Worm (Caenorhabditis elegans) whole organism, L3 larva: Measurements from ENCODE around the gene bath-42.

Source experiments
- R02D3.7 ChIP-seq: fragments of 150-350 bp; optimal IDR thresholded peaks from 2 replicates; lab custom pipeline; 2014; ENCODE audit warnings: missing biosample characterization, missing genetic modification characterization
- ZK546.5 ChIP-seq: sonication (generic microtip); optimal IDR thresholded peaks from 2 replicates; lab custom pipeline; 2017; ENCODE audit warnings: missing biosample characterization, missing genetic modification characterization
- aly-2 ChIP-seq: fragments of 150-350 bp; optimal IDR thresholded peaks from 2 replicates; lab custom pipeline; 2014; ENCODE audit warnings: missing biosample characterization, missing genetic modification characterization
- ceh-16 ChIP-seq: sonication (generic microtip); optimal IDR thresholded peaks from 2 replicates; lab custom pipeline; 2017; ENCODE audit warnings: missing biosample characterization, missing genetic modification characterization
- ceh-28 ChIP-seq: fragments of 150-350 bp; optimal IDR thresholded peaks from 2 replicates; lab custom pipeline; 2014; ENCODE audit warnings: missing biosample characterization, missing genetic modification reagents, missing genetic modification characterization
- ceh-82 ChIP-seq: fragments of 150-350 bp; optimal IDR thresholded peaks from 2 replicates; lab custom pipeline; 2014; ENCODE audit warnings: missing biosample characterization, missing genetic modification characterization
- daf-12 ChIP-seq: fragments of 150-350 bp; optimal IDR thresholded peaks from 2 replicates; lab custom pipeline; 2014; ENCODE audit warnings: missing biosample characterization, missing genetic modification reagents, missing genetic modification characterization
- egl-27 ChIP-seq: sonication (generic microtip); optimal IDR thresholded peaks from 4 replicates; lab custom pipeline; 2017; ENCODE audit warnings: missing biosample characterization, missing genetic modification reagents, missing genetic modification characterization
- elt-1 ChIP-seq: fragments of 150-350 bp; optimal IDR thresholded peaks from 2 replicates; lab custom pipeline; 2014; ENCODE audit warnings: missing biosample characterization, missing genetic modification characterization
- eor-1 ChIP-seq, 2 experiments: fragments of 150-350 bp; optimal IDR thresholded peaks; 2 replicates each; lab custom pipeline; 2014 to 2018; ENCODE audit warnings: missing biosample characterization in 2 of 2, missing genetic modification characterization in 2 of 2
- fkh-10 ChIP-seq: sonication (generic microtip); optimal IDR thresholded peaks from 2 replicates; lab custom pipeline; 2017; ENCODE audit warnings: missing biosample characterization, missing genetic modification reagents, missing genetic modification characterization
- fos-1 ChIP-seq: fragments of 150-350 bp; optimal IDR thresholded peaks from 2 replicates; lab custom pipeline; 2014; ENCODE audit warnings: missing biosample characterization, missing genetic modification characterization
- hmg-11 ChIP-seq: sonication (generic microtip); optimal IDR thresholded peaks from 2 replicates; lab custom pipeline; 2016; ENCODE audit warnings: missing genetic modification characterization, missing compliant biosample characterization
- jun-1 ChIP-seq: fragments of 150-350 bp; optimal IDR thresholded peaks from 2 replicates; lab custom pipeline; 2014; ENCODE audit warnings: missing biosample characterization, missing genetic modification reagents, missing genetic modification characterization
- lin-15B ChIP-seq: fragments of 150-350 bp; optimal IDR thresholded peaks from 2 replicates; lab custom pipeline; 2014; ENCODE audit warnings: missing biosample characterization, missing genetic modification characterization
- lin-39 ChIP-seq: fragments of 150-350 bp; optimal IDR thresholded peaks from 2 replicates; lab custom pipeline; 2018; ENCODE audit warnings: missing biosample characterization, missing genetic modification reagents, missing genetic modification characterization
- mdl-1 ChIP-seq: fragments of 150-350 bp; optimal IDR thresholded peaks from 2 replicates; lab custom pipeline; 2014; ENCODE audit warnings: missing biosample characterization, missing genetic modification characterization
- mml-1 ChIP-seq: fragments of 150-350 bp; sonication (generic microtip); optimal IDR thresholded peaks from 3 replicates; lab custom pipeline; 2014; ENCODE audit warnings: missing biosample characterization, missing genetic modification characterization
- nfya-1 ChIP-seq: sonication (generic microtip); optimal IDR thresholded peaks from 2 replicates; lab custom pipeline; 2017; ENCODE audit warnings: missing genetic modification characterization, mild to moderate bottlenecking, missing compliant biosample characterization, antibody characterized with exemption, moderate library complexity; ENCODE audit not compliant: insufficient read depth
- nhr-11 ChIP-seq: fragments of 150-350 bp; optimal IDR thresholded peaks from 2 replicates; lab custom pipeline; 2014; ENCODE audit warnings: missing biosample characterization, missing genetic modification characterization
- nhr-12 ChIP-seq: fragments of 150-350 bp; optimal IDR thresholded peaks from 2 replicates; lab custom pipeline; 2014; ENCODE audit warnings: missing biosample characterization, missing genetic modification characterization
- nhr-23 ChIP-seq: fragments of 150-350 bp; optimal IDR thresholded peaks from 2 replicates; lab custom pipeline; 2014; ENCODE audit warnings: missing biosample characterization, missing genetic modification reagents, missing genetic modification characterization
- nhr-237 ChIP-seq: fragments of 150-350 bp; optimal IDR thresholded peaks from 2 replicates; lab custom pipeline; 2014; ENCODE audit warnings: missing biosample characterization, missing genetic modification characterization
- nhr-25 ChIP-seq: sonication (generic microtip); optimal IDR thresholded peaks from 2 replicates; lab custom pipeline; 2017; ENCODE audit warnings: missing biosample characterization, missing genetic modification characterization
- nhr-28 ChIP-seq: fragments of 150-350 bp; optimal IDR thresholded peaks from 2 replicates; lab custom pipeline; 2014; ENCODE audit warnings: missing biosample characterization, missing genetic modification characterization
- nhr-43 ChIP-seq: sonication (generic microtip); optimal IDR thresholded peaks from 2 replicates; lab custom pipeline; 2016; ENCODE audit warnings: mild to moderate bottlenecking, missing genetic modification characterization, missing compliant biosample characterization; ENCODE audit not compliant: poor library complexity, severe bottlenecking
- nhr-67 ChIP-seq: fragments of 150-350 bp; optimal IDR thresholded peaks from 2 replicates; lab custom pipeline; 2014; ENCODE audit warnings: missing biosample characterization, missing genetic modification characterization
- nhr-77 ChIP-seq: fragments of 150-350 bp; optimal IDR thresholded peaks from 2 replicates; lab custom pipeline; 2014; ENCODE audit warnings: missing biosample characterization, missing genetic modification characterization
- pha-4 ChIP-seq: fragments of 150-350 bp; optimal IDR thresholded peaks from 2 replicates; lab custom pipeline; 2014; ENCODE audit warnings: missing biosample characterization, missing genetic modification reagents, missing genetic modification characterization
- pqm-1 ChIP-seq: fragments of 150-350 bp; optimal IDR thresholded peaks from 2 replicates; lab custom pipeline; 2017; ENCODE audit warnings: missing biosample characterization, missing genetic modification characterization, inconsistent platforms
- skn-1 ChIP-seq: fragments of 150-350 bp; optimal IDR thresholded peaks from 2 replicates; lab custom pipeline; 2014; ENCODE audit warnings: missing biosample characterization, missing genetic modification characterization
- snpc-4 ChIP-seq: fragments of 150-350 bp; optimal IDR thresholded peaks from 2 replicates; lab custom pipeline; 2014; ENCODE audit warnings: missing biosample characterization, missing genetic modification characterization
- tbx-2 ChIP-seq: sonication (generic microtip); optimal IDR thresholded peaks from 2 replicates; lab custom pipeline; 2016; ENCODE audit warnings: mild to moderate bottlenecking, missing genetic modification characterization, missing compliant biosample characterization
- unc-39 ChIP-seq: sonication (generic microtip); optimal IDR thresholded peaks from 4 replicates; lab custom pipeline; 2017; ENCODE audit warnings: missing biosample characterization, missing genetic modification characterization
- unc-62 ChIP-seq: fragments of 150-350 bp; sonication (generic microtip); optimal IDR thresholded peaks from 4 replicates; lab custom pipeline; 2014; ENCODE audit warnings: missing biosample characterization, missing genetic modification reagents, missing genetic modification characterization
- ztf-4 ChIP-seq: fragments of 150-350 bp; optimal IDR thresholded peaks from 2 replicates; lab custom pipeline; 2014; ENCODE audit warnings: missing biosample characterization, missing genetic modification characterization

The bath-42 gene

ce11 chrIII:8163283-8163682 is at the start of gene bath-42:
bath-42 (minus strand) TSS chrIII:8163383.
- TF ChIP-seq mml-1, result no peak
- no peak for TF ChIP-seq jun-1 (tag; lab: Kevin White, UChicago)
- TF ChIP-seq nhr-12 (tag; lab: Kevin White, UChicago), result no peak
- no peak for TF ChIP-seq daf-12 (tag; lab: Kevin White, UChicago)
- TF ChIP-seq nhr-25, result no peak
- TF ChIP-seq tbx-2 (tag; lab: Kevin White, UChicago), result no peak
- TF ChIP-seq fos-1 (tag; lab: Kevin White, UChicago), result no peak
- TF ChIP-seq elt-1 (tag; lab: Kevin White, UChicago), result no peak
- no peak for TF ChIP-seq nhr-237
- TF ChIP-seq pqm-1, result no peak
- TF ChIP-seq nfya-1 (tag; lab: Kevin White, UChicago), result no peak
- no peak for TF ChIP-seq nhr-77 (tag; lab: Kevin White, UChicago)
- TF ChIP-seq lin-15B, result no peak

ce11 chrIII:8211562-8211961 is 48.4 kb upstream of the bath-42 start:
- TF ChIP-seq nhr-28 (tag; lab: Kevin White, UChicago) (no peak), nfya-1 (tag; lab: Kevin White, UChicago) (peak; percentile 21), nhr-67 (tag; lab: Kevin White, UChicago) (no peak), nhr-25 (no peak), nhr-11 (no peak), ZK546.5 (tag; lab: Kevin White, UChicago) (no peak)
- TF ChIP-seq, all 47 proteins: peak for 1

- no peak for TF ChIP-seq egl-27 (tag; lab: Kevin White, UChicago)
- no peak for TF ChIP-seq R02D3.7 (tag; lab: Kevin White, UChicago)
- TF ChIP-seq hmg-11, result no peak
- TF ChIP-seq ztf-4, result no peak
- no peak for TF ChIP-seq fos-1 (tag; lab: Kevin White, UChicago)
- no peak for TF ChIP-seq fkh-10 (GFP tag; lab: Kevin White, UChicago)
- TF ChIP-seq nhr-25, result no peak
- no peak for TF ChIP-seq lin-39 (tag; lab: Kevin White, UChicago)
- no peak for TF ChIP-seq mdl-1 (tag; lab: Kevin White, UChicago)
- no peak for TF ChIP-seq aly-2 (tag; lab: Kevin White, UChicago)
- no peak for TF ChIP-seq skn-1 (tag; lab: Kevin White, UChicago)
- no peak for TF ChIP-seq mml-1
- no peak for TF ChIP-seq nhr-23 (tag; lab: Kevin White, UChicago)
- no peak for TF ChIP-seq elt-1 (tag; lab: Kevin White, UChicago)
- TF ChIP-seq ceh-82, result no peak
- TF ChIP-seq unc-39, result no peak
- TF ChIP-seq eor-1 (tag; optimal IDR thresholded peaks at IDR 0.05; lab: Kevin White, UChicago), result no peak
- TF ChIP-seq nhr-43, result no peak
These were observed 46.6 kb upstream of the bath-42 start, which contains the start of gene C30A5.10 for ce11 chrIII:8209775-8210174. C30A5.10 (minus strand) TSS chrIII:8209875.

ce11 chrIII:8202754-8203153 is 39.6 kb upstream of the bath-42 start, which contains the start of gene snb-5:
snb-5 (plus strand) TSS chrIII:8203054.
- TF ChIP-seq fos-1 (tag; lab: Kevin White, UChicago), result no peak
- TF ChIP-seq pha-4 (tag; lab: Kevin White, UChicago), result no peak
- TF ChIP-seq skn-1 (tag; lab: Kevin White, UChicago), result no peak
- no peak for TF ChIP-seq unc-39
- no peak for TF ChIP-seq nfya-1 (tag; lab: Kevin White, UChicago)
- no peak for TF ChIP-seq nhr-25
- TF ChIP-seq ceh-28 (tag; lab: Kevin White, UChicago), result no peak
- TF ChIP-seq tbx-2 (tag; lab: Kevin White, UChicago), result no peak
- TF ChIP-seq ZK546.5 (tag; lab: Kevin White, UChicago), result no peak
- TF ChIP-seq nhr-23 (tag; lab: Kevin White, UChicago), result no peak
- no peak for TF ChIP-seq nhr-28 (tag; lab: Kevin White, UChicago)

- no peak for TF ChIP-seq ceh-28 (tag; lab: Kevin White, UChicago)
- TF ChIP-seq ceh-82, result no peak
- TF ChIP-seq unc-62 (GFP tag; lab: Kevin White, UChicago), result no peak
- no peak for TF ChIP-seq ceh-16 (tag; lab: Kevin White, UChicago)
- TF ChIP-seq lin-39 (tag; lab: Kevin White, UChicago), result peak; percentile 60
- no peak for TF ChIP-seq nhr-25
- TF ChIP-seq egl-27 (tag; lab: Kevin White, UChicago), result no peak
- TF ChIP-seq nhr-77 (tag; lab: Kevin White, UChicago), result no peak
- TF ChIP-seq lin-15B, result peak; percentile 33
- TF ChIP-seq nhr-11, result peak; percentile 5
- peak; percentile 77 for TF ChIP-seq nfya-1 (tag; lab: Kevin White, UChicago)
- TF ChIP-seq snpc-4, result peak; percentile 43
These were observed 38.6 kb upstream of the bath-42 start for ce11 chrIII:8201760-8202159.
